Worm (Caenorhabditis elegans) whole organism, L2 larva: Measurements from ENCODE around the gene col-172.

ENCODE experiments used
- Y55F3AM.14 ChIP-seq: fragments of 200-800 bp; sonication (Bioruptor generic); optimal IDR thresholded peaks from 2 replicates; lab custom pipeline; 2018; ENCODE audit warnings: mild to moderate bottlenecking, missing genetic modification characterization, missing compliant biosample characterization
- elt-1 ChIP-seq: fragments of 150-350 bp; optimal IDR thresholded peaks from 2 replicates; lab custom pipeline; 2014; ENCODE audit warnings: missing biosample characterization, missing genetic modification characterization
- nhr-11 ChIP-seq: fragments of 150-350 bp; optimal IDR thresholded peaks from 2 replicates; lab custom pipeline; 2014; ENCODE audit warnings: missing biosample characterization, missing genetic modification characterization
- sem-4 ChIP-seq: fragments of 150-350 bp; optimal IDR thresholded peaks from 2 replicates; lab custom pipeline; 2014; ENCODE audit warnings: missing biosample characterization, missing genetic modification reagents, missing genetic modification characterization
- unc-62 ChIP-seq: fragments of 150-350 bp; optimal IDR thresholded peaks from 2 replicates; lab custom pipeline; 2014; ENCODE audit warnings: missing biosample characterization, missing genetic modification reagents, missing genetic modification characterization
- ztf-11 ChIP-seq: sonication (generic microtip); optimal IDR thresholded peaks from 2 replicates; lab custom pipeline; 2017; ENCODE audit warnings: missing biosample characterization, missing genetic modification characterization
- ztf-4 ChIP-seq: fragments of 150-350 bp; optimal IDR thresholded peaks from 2 replicates; lab custom pipeline; 2014; ENCODE audit warnings: missing biosample characterization, missing genetic modification characterization

ce11 chrX:6705156-6705555 is 32.5 kb downstream of the col-172 start:
- TF ChIP-seq nhr-11 (tag; lab: Kevin White, UChicago) (no peak), sem-4 (no peak), Y55F3AM.14 (no peak), elt-1 (tag; lab: Kevin White, UChicago) (no peak), ztf-11 (tag; lab: Kevin White, UChicago) (no peak), unc-62 (no peak), ztf-4 (tag; lab: Kevin White, UChicago) (no peak)
